Fruit fly (Drosophila melanogaster) whole organism, embryonic: ENCODE data around the gene mirr.

Source experiments
- NC2α ChIP-seq: fragments of 200-800 bp; sonication (Bioruptor generic); optimal IDR thresholded peaks from 2 replicates; lab custom pipeline; 2016; ENCODE audit warnings: missing biosample characterization, missing genetic modification characterization
- Trl ChIP-seq, 3 experiments: fragments of >200 bp in 2 of 3; fragments of 200-800 bp in 1 of 3; sonication (Bioruptor generic) in 1 of 3; optimal IDR thresholded peaks; 2 replicates in 1 of 3; 3 replicates in 2 of 3; lab custom pipeline; 2016 to 2017; ENCODE audit warnings: missing biosample characterization in 1 of 3, missing genetic modification characterization in 1 of 3
- emc ChIP-seq: fragments of 200-800 bp; sonication (Bioruptor generic); optimal IDR thresholded peaks from 2 replicates; lab custom pipeline; 2016; ENCODE audit warnings: missing biosample characterization, missing genetic modification characterization
- gcm ChIP-seq: fragments of 200-800 bp; sonication (Bioruptor generic); optimal IDR thresholded peaks from 2 replicates; lab custom pipeline; 2019; ENCODE audit warnings: missing biosample characterization, mild to moderate bottlenecking, missing genetic modification characterization, moderate library complexity
- nerfin-2 ChIP-seq: fragments of 200-800 bp; sonication (Bioruptor generic); IDR thresholded peaks from 2 replicates; pipeline ENCODE4 v1.3.6; 2022; ENCODE audit warnings: missing biosample characterization, missing genetic modification characterization; ENCODE audit not compliant: partially characterized antibody

DNA sequence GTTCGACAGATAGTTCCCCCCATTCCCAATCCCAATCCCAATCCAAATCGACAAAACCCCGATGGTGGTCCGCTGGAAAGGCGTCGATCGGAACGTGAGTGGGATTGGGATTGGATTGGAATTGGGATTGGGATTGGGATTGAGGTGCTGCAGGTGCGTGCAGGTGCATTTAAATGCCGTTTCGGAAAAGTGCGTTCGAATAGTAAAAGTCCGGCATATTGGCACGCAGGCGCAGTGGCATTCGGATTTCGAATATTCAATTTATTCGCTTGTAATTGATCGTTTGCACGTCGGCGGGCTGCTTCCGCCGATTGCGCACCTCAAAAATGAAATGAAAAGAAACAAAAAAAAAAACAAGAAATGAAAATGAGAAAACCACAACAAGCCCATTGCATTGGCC, 11.9 kb downstream of the mirr start:
- no peak for TF ChIP-seq NC2α
- no peak for TF ChIP-seq Trl (optimal IDR thresholded peaks at IDR 0.05; lab: Kevin White, UChicago)
- TF ChIP-seq Trl (GFP tag; optimal IDR thresholded peaks at IDR 0.05; lab: Kevin White, UChicago): no peak
- TF ChIP-seq gcm: no peak
- TF ChIP-seq emc (GFP tag; lab: Kevin White, UChicago): no peak
- TF ChIP-seq nerfin-2: no peak
